Worm (Caenorhabditis elegans) whole organism, young adult: Measurements from ENCODE around the gene srx-10.

Experiments used
- C06A6.2 ChIP-seq: fragments of 200-800 bp; sonication (Bioruptor generic); conservative IDR thresholded peaks from 2 replicates; pipeline ENCODE4 v1.3.6; 2022; ENCODE audit warnings: missing genetic modification characterization, missing compliant biosample characterization
- F10E7.11 ChIP-seq: sonication (generic microtip); optimal IDR thresholded peaks from 2 replicates; lab custom pipeline; 2017; ENCODE audit warnings: mild to moderate bottlenecking, missing genetic modification characterization, moderate library complexity, missing compliant biosample characterization
- F33H1.4 ChIP-seq: fragments of 200-800 bp; sonication (Bioruptor generic); IDR thresholded peaks from 2 replicates; pipeline ENCODE4 v1.3.6; 2022; ENCODE audit warnings: missing genetic modification reagents, missing genetic modification characterization, missing compliant biosample characterization
- F57C9.4 ChIP-seq: sonication (generic microtip); optimal IDR thresholded peaks from 2 replicates; lab custom pipeline; 2017; ENCODE audit warnings: mild to moderate bottlenecking, missing genetic modification characterization, missing compliant biosample characterization
- K12H6.12 ChIP-seq: fragments of 200-800 bp; sonication (Bioruptor generic); optimal IDR thresholded peaks from 2 replicates; lab custom pipeline; 2018; ENCODE audit warnings: mild to moderate bottlenecking, missing genetic modification characterization, missing compliant biosample characterization
- Y53F4B.3 ChIP-seq: fragments of 200-800 bp; sonication (Bioruptor generic); IDR thresholded peaks from 2 replicates; pipeline ENCODE4 v1.3.6; 2022; ENCODE audit warnings: missing genetic modification reagents, missing genetic modification characterization, missing compliant biosample characterization
- Y53G8AR.9 ChIP-seq: fragments of 200-800 bp; sonication (Bioruptor generic); conservative IDR thresholded peaks from 2 replicates; pipeline ENCODE4 v1.3.6; 2022; ENCODE audit warnings: missing genetic modification reagents, missing genetic modification characterization, missing compliant biosample characterization
- Y79H2A.3 ChIP-seq: fragments of 200-800 bp; sonication (Bioruptor generic); conservative IDR thresholded peaks from 2 replicates; pipeline ENCODE4 v1.3.6; 2022; ENCODE audit warnings: missing genetic modification reagents, missing genetic modification characterization, missing compliant biosample characterization
- ZK185.1 ChIP-seq: sonication (generic microtip); optimal IDR thresholded peaks from 2 replicates; lab custom pipeline; 2016; ENCODE audit warnings: mild to moderate bottlenecking, missing genetic modification characterization, missing compliant biosample characterization; ENCODE audit not compliant: poor library complexity, severe bottlenecking
- ama-1 ChIP-seq, 3 experiments: fragments of 150-350 bp in 1 of 3; sonication (generic microtip) in 2 of 3; optimal IDR thresholded peaks; 2 replicates each; lab custom pipeline; 2014 to 2018; ENCODE audit warnings: missing biosample characterization in 2 of 3, missing genetic modification characterization in 2 of 3, missing genetic modification reagents in 2 of 3
- attf-5 ChIP-seq: fragments of 200-800 bp; sonication (Bioruptor generic); optimal IDR thresholded peaks from 2 replicates; lab custom pipeline; 2018; ENCODE audit warnings: mild to moderate bottlenecking, missing genetic modification characterization, missing compliant biosample characterization
- bed-2 ChIP-seq: fragments of 200-800 bp; sonication (Bioruptor generic); IDR thresholded peaks from 2 replicates; pipeline ENCODE4 v1.3.6; 2022; ENCODE audit warnings: missing genetic modification reagents, missing genetic modification characterization, missing compliant biosample characterization
- cebp-1 ChIP-seq, 2 experiments: fragments of 200-800 bp in 1 of 2; sonication (Bioruptor generic) in 1 of 2; sonication (generic microtip) in 1 of 2; IDR thresholded peaks in 1 of 2; optimal IDR thresholded peaks in 1 of 2; 2 replicates each; pipeline versions ENCODE4 v1.3.6 to Lab custom; 2017 to 2022; ENCODE audit warnings: missing compliant biosample characterization in 2 of 2, missing genetic modification characterization in 2 of 2, mild to moderate bottlenecking in 1 of 2, missing genetic modification reagents in 1 of 2, moderate library complexity in 1 of 2
- ceh-100 ChIP-seq: fragments of 200-800 bp; sonication (Bioruptor generic); IDR thresholded peaks from 2 replicates; pipeline ENCODE4 v1.3.6; 2022; ENCODE audit warnings: missing genetic modification reagents, missing genetic modification characterization, missing compliant biosample characterization
- dpl-1 ChIP-seq: fragments of 150-350 bp; optimal IDR thresholded peaks from 2 replicates; lab custom pipeline; 2014; ENCODE audit warnings: missing biosample characterization, missing genetic modification reagents, missing genetic modification characterization
- egl-44 ChIP-seq: fragments of 200-800 bp; sonication (Bioruptor generic); IDR thresholded peaks from 2 replicates; pipeline ENCODE4 v1.3.6; 2022; ENCODE audit warnings: missing genetic modification reagents, missing genetic modification characterization, missing compliant biosample characterization
- hmg-20 ChIP-seq: fragments of 200-800 bp; sonication (Bioruptor generic); IDR thresholded peaks from 2 replicates; pipeline ENCODE4 v1.3.6; 2022; ENCODE audit warnings: missing genetic modification reagents, missing genetic modification characterization, missing compliant biosample characterization
- hrde-1 ChIP-seq: sonication (generic microtip); optimal IDR thresholded peaks from 2 replicates; lab custom pipeline; 2016; ENCODE audit warnings: missing genetic modification characterization, mild to moderate bottlenecking, missing compliant biosample characterization, moderate library complexity, missing genotype, missing genetic modification reagents, borderline replicate concordance
- let-526 ChIP-seq: fragments of 200-800 bp; sonication (Bioruptor generic); IDR thresholded peaks from 2 replicates; pipeline ENCODE4 v1.3.6; 2022; ENCODE audit warnings: missing genetic modification reagents, missing genetic modification characterization, missing compliant biosample characterization
- lir-1 ChIP-seq: fragments of 200-800 bp; sonication (Bioruptor generic); conservative IDR thresholded peaks from 2 replicates; pipeline ENCODE4 v1.3.6; 2022; ENCODE audit warnings: missing genetic modification reagents, missing genetic modification characterization, missing compliant biosample characterization
- madf-10 ChIP-seq: sonication (generic microtip); optimal IDR thresholded peaks from 2 replicates; lab custom pipeline; 2016; ENCODE audit warnings: mild to moderate bottlenecking, missing genetic modification characterization, missing compliant biosample characterization
- madf-3 ChIP-seq: fragments of 200-800 bp; sonication (Bioruptor generic); IDR thresholded peaks from 2 replicates; pipeline ENCODE4 v1.3.6; 2022; ENCODE audit warnings: missing genetic modification reagents, missing genetic modification characterization, missing compliant biosample characterization
- madf-8 ChIP-seq: fragments of 200-800 bp; sonication (Bioruptor generic); conservative IDR thresholded peaks from 2 replicates; pipeline ENCODE4 v1.3.6; 2022; ENCODE audit warnings: missing genetic modification reagents, missing genetic modification characterization, missing compliant biosample characterization
- mcd-1 ChIP-seq: fragments of 200-800 bp; sonication (Bioruptor generic); IDR thresholded peaks from 2 replicates; pipeline ENCODE4 v1.3.6; 2022; ENCODE audit warnings: missing genetic modification reagents, missing genetic modification characterization, missing compliant biosample characterization
- mel-28 ChIP-seq: sonication (generic microtip); optimal IDR thresholded peaks from 2 replicates; lab custom pipeline; 2016; ENCODE audit warnings: borderline replicate concordance, mild to moderate bottlenecking, missing genetic modification characterization, missing compliant biosample characterization
- mxl-1 ChIP-seq: sonication (generic microtip); optimal IDR thresholded peaks from 2 replicates; lab custom pipeline; 2016; ENCODE audit warnings: missing genetic modification characterization, missing compliant biosample characterization
- nhr-120 ChIP-seq: fragments of 200-800 bp; sonication (Bioruptor generic); IDR thresholded peaks from 2 replicates; pipeline ENCODE4 v1.3.6; 2022; ENCODE audit warnings: missing genetic modification characterization, missing compliant biosample characterization
- pbrm-1 ChIP-seq: fragments of 200-800 bp; sonication (Bioruptor generic); IDR thresholded peaks from 2 replicates; pipeline ENCODE4 v1.3.6; 2022; ENCODE audit warnings: missing genetic modification reagents, missing genetic modification characterization, missing compliant biosample characterization
- sdz-38 ChIP-seq: sonication (generic microtip); optimal IDR thresholded peaks from 2 replicates; lab custom pipeline; 2016; ENCODE audit warnings: missing genotype, missing genetic modification characterization, missing compliant biosample characterization
- sea-2 ChIP-seq: fragments of 200-800 bp; sonication (Bioruptor generic); IDR thresholded peaks from 2 replicates; pipeline ENCODE4 v1.3.6; 2022; ENCODE audit warnings: missing genetic modification characterization, missing compliant biosample characterization
- snpc-1.3 ChIP-seq: sonication (generic microtip); optimal IDR thresholded peaks from 2 replicates; lab custom pipeline; 2017; ENCODE audit warnings: missing genetic modification characterization, mild to moderate bottlenecking, missing compliant biosample characterization, antibody characterized with exemption, moderate library complexity, missing genotype, missing genetic modification reagents; ENCODE audit not compliant: insufficient read depth
- somi-1 ChIP-seq: fragments of 200-800 bp; sonication (Bioruptor generic); optimal IDR thresholded peaks from 2 replicates; lab custom pipeline; 2018; ENCODE audit warnings: mild to moderate bottlenecking, missing genetic modification characterization, missing compliant biosample characterization
- tbp1 ChIP-seq: fragments of 200-800 bp; sonication (Bioruptor generic); optimal IDR thresholded peaks from 2 replicates; lab custom pipeline; 2018; ENCODE audit warnings: mild to moderate bottlenecking, missing genetic modification characterization, missing compliant biosample characterization
- tbx-9 ChIP-seq: sonication (generic microtip); optimal IDR thresholded peaks from 2 replicates; lab custom pipeline; 2016; ENCODE audit warnings: borderline replicate concordance, missing genetic modification characterization, inconsistent platforms, missing compliant biosample characterization
- zim-3 ChIP-seq: sonication (generic microtip); optimal IDR thresholded peaks from 2 replicates; lab custom pipeline; 2017; ENCODE audit warnings: mild to moderate bottlenecking, missing genetic modification characterization, moderate library complexity, missing compliant biosample characterization
- ztf-25 ChIP-seq: fragments of 200-800 bp; sonication (Bioruptor generic); IDR thresholded peaks from 2 replicates; pipeline ENCODE4 v1.3.6; 2022; ENCODE audit warnings: missing genetic modification reagents, missing genetic modification characterization, missing compliant biosample characterization
- ztf-28 ChIP-seq: fragments of 200-800 bp; sonication (Bioruptor generic); IDR thresholded peaks from 2 replicates; pipeline ENCODE4 v1.3.6; 2022; ENCODE audit warnings: missing genetic modification reagents, missing genetic modification characterization, missing compliant biosample characterization

srx-10 gene

DNA sequence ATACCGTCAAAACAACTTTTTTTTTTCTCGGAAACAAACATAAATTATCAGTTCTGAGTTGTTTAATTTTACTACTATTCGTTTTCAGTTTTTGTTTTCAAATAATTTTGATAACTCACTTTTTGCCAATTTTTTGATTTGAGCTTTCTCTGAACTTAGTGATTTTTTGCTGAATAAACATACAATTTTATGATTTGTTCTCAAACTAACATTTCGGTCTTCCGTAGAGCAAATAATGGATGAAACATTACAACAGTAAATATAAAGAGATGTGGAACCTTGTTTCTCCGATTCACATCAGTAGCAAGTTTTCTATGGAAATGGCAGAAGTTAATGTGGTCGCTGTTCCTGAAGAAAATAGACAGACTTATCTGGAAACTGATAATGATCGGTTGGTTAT is 3.5 kb upstream of the srx-10 start, which contains the start of gene R10D12.7 (continued):
- TF ChIP-seq dpl-1 (GFP tag; lab: Kevin White, UChicago), result no peak
- no peak for TF ChIP-seq cebp-1 (GFP tag; IDR thresholded peaks at IDR 0.05; lab: Robert Waterston, UW)
- TF ChIP-seq cebp-1 (tag; optimal IDR thresholded peaks at IDR 0.05; lab: Kevin White, UChicago), result no peak
- TF ChIP-seq Y79H2A.3 (GFP tag; lab: Robert Waterston, UW), result no peak
- TF ChIP-seq, all 124 proteins: peak for 0

DNA sequence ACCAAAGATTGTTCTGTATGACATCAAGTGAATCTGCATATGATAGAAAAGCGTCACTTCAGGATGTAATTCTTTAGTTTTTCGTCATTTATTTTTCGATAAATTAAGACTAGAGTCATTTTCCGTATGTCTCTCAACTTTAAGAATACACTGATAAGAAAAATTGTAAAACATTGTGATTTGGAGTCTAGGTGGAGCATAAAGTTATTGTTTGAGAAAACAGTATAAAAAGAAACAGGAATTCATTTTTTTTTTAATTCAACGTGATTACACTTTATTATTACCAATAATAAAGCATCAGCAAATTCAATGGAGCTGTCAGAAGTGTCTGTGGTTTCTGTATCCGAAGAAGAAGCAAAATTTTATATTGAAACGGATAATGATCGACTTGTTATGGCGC is 2.7 kb upstream of the srx-10 start, which contains the start of gene R10D12.6:
R10D12.6 (plus strand) TSS at position 301 of the 400 bp plus-strand sequence.
- TF ChIP-seq pbrm-1 (GFP tag; lab: Robert Waterston, UW) (no peak), zim-3 (no peak), K12H6.12 (tag; lab: Kevin White, UChicago) (no peak), madf-10 (tag; lab: Kevin White, UChicago) (no peak)

DNA sequence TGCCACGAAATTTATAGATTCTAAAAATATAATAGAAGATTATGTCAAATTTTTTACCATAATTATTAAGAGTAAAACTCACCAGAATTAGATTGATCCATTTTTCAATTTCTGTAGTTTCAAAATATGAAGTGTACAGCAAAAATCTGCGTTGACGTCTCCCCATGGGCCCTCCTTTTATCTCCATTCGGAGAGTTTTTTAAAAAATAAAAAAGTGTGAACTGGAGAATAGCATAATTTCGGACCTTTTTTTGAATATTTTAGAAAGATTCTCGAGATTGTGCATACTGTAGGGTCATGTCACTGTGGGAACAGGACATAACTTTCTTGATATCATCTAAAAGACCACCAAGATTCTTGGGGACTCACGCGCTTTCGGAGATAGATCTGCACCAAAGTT is 4.2 kb downstream of the srx-10 start, which contains the start of gene dpr-1:
dpr-1 (minus strand) TSS at position 101 of the 400 bp plus-strand sequence.
- no peak for TF ChIP-seq zim-3
- no peak for TF ChIP-seq madf-8 (GFP tag; lab: Robert Waterston, UW)
- no peak for TF ChIP-seq C06A6.2 (GFP tag; lab: Robert Waterston, UW)
- no peak for TF ChIP-seq mxl-1 (tag; lab: Kevin White, UChicago)
- TF ChIP-seq sdz-38 (tag; lab: Kevin White, UChicago), result no peak
- no peak for TF ChIP-seq ama-1 (optimal IDR thresholded peaks at IDR 0.05; lab: Kevin White, UChicago)
- TF ChIP-seq ama-1 (GFP tag; optimal IDR thresholded peaks at IDR 0.05; lab: Kevin White, UChicago), result no peak
- no peak for TF ChIP-seq Y79H2A.3 (GFP tag; lab: Robert Waterston, UW)
- no peak for TF ChIP-seq Y53G8AR.9 (GFP tag; lab: Robert Waterston, UW)
- TF ChIP-seq bed-2 (GFP tag; lab: Robert Waterston, UW), result no peak
- TF ChIP-seq attf-5 (GFP tag; lab: Kevin White, UChicago), result no peak
- no peak for TF ChIP-seq tbp1 (GFP tag; lab: Kevin White, UChicago)
- no peak for TF ChIP-seq F57C9.4 (tag; lab: Kevin White, UChicago)
- TF ChIP-seq hrde-1 (tag; lab: Kevin White, UChicago), result no peak
- no peak for TF ChIP-seq mel-28 (tag; lab: Kevin White, UChicago)
- no peak for TF ChIP-seq ztf-28 (GFP tag; lab: Robert Waterston, UW)
- no peak for TF ChIP-seq somi-1

DNA sequence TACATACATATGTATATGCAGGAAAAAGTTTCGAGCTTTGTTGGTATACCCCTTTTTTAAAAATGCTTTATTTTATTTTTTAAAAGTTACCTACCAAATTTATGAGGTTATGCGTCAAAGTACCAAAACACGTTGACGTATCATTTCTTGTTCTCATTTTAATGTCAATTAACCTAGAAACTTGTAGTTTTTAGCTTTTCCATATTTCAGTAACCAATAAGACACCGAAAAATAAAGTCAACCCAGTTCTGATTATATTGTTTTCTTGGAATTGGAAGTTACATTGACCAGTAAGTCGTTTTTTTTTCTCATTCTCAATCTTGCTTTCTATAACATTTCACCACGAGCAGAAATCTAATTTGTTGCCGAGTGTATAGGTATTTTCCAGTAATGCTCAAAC is 9.4 kb downstream of the srx-10 start, which contains the start of gene srw-145:
srw-145 (plus strand) TSS at position 301 of the 400 bp plus-strand sequence.
- no peak for TF ChIP-seq hmg-20 (GFP tag; lab: Robert Waterston, UW)
- no peak for TF ChIP-seq ztf-25
- no peak for TF ChIP-seq mcd-1 (GFP tag; lab: Robert Waterston, UW)
- TF ChIP-seq nhr-120 (GFP tag; lab: Robert Waterston, UW), result no peak
- TF ChIP-seq sea-2 (GFP tag; lab: Robert Waterston, UW), result no peak
- TF ChIP-seq F33H1.4 (GFP tag; lab: Robert Waterston, UW), result no peak
- TF ChIP-seq ZK185.1 (tag; lab: Kevin White, UChicago), result no peak
- TF ChIP-seq egl-44 (GFP tag; lab: Robert Waterston, UW), result no peak
- no peak for TF ChIP-seq madf-3 (GFP tag; lab: Robert Waterston, UW)
- TF ChIP-seq lir-1 (GFP tag; lab: Robert Waterston, UW), result no peak
- no peak for TF ChIP-seq ztf-28 (GFP tag; lab: Robert Waterston, UW)
- TF ChIP-seq F10E7.11 (tag; lab: Kevin White, UChicago), result no peak
- no peak for TF ChIP-seq let-526 (GFP tag; lab: Robert Waterston, UW)
- no peak for TF ChIP-seq snpc-1.3 (tag; lab: Kevin White, UChicago)
- TF ChIP-seq ceh-100 (GFP tag; lab: Robert Waterston, UW), result no peak
- no peak for TF ChIP-seq tbx-9
- no peak for TF ChIP-seq Y53F4B.3 (GFP tag; lab: Robert Waterston, UW)
